Worm (Caenorhabditis elegans) whole organism, L2 larva: ENCODE data around the gene F47G3.4.

ENCODE experiments used
- R02D3.7 ChIP-seq: fragments of 150-350 bp; optimal IDR thresholded peaks from 2 replicates; lab custom pipeline; 2014; ENCODE audit warnings: missing biosample characterization, missing genetic modification characterization
- ceh-16 ChIP-seq: fragments of 150-350 bp; optimal IDR thresholded peaks from 2 replicates; lab custom pipeline; 2014; ENCODE audit warnings: missing biosample characterization, missing genetic modification characterization
- elt-3 ChIP-seq: sonication (generic microtip); optimal IDR thresholded peaks from 2 replicates; lab custom pipeline; 2017; ENCODE audit warnings: missing biosample characterization, missing genetic modification characterization
- lin-13 ChIP-seq: fragments of 150-350 bp; optimal IDR thresholded peaks from 2 replicates; lab custom pipeline; 2014; ENCODE audit warnings: missing biosample characterization, missing genetic modification reagents, missing genetic modification characterization
- nhr-21 ChIP-seq: fragments of 150-350 bp; optimal IDR thresholded peaks from 2 replicates; lab custom pipeline; 2014; ENCODE audit warnings: missing biosample characterization, missing genetic modification characterization
- sem-4 ChIP-seq: fragments of 150-350 bp; optimal IDR thresholded peaks from 2 replicates; lab custom pipeline; 2014; ENCODE audit warnings: missing biosample characterization, missing genetic modification reagents, missing genetic modification characterization
- skn-1 ChIP-seq: sonication (generic microtip); optimal IDR thresholded peaks from 2 replicates; lab custom pipeline; 2017; ENCODE audit warnings: missing biosample characterization, missing genetic modification characterization
- snpc-4 ChIP-seq: fragments of 150-350 bp; optimal IDR thresholded peaks from 2 replicates; lab custom pipeline; 2014; ENCODE audit warnings: missing biosample characterization, missing genetic modification characterization
- unc-39 ChIP-seq: fragments of 150-350 bp; optimal IDR thresholded peaks from 2 replicates; lab custom pipeline; 2014; ENCODE audit warnings: missing biosample characterization, missing genetic modification characterization
- ztf-4 ChIP-seq: fragments of 150-350 bp; optimal IDR thresholded peaks from 2 replicates; lab custom pipeline; 2014; ENCODE audit warnings: missing biosample characterization, missing genetic modification characterization

DNA sequence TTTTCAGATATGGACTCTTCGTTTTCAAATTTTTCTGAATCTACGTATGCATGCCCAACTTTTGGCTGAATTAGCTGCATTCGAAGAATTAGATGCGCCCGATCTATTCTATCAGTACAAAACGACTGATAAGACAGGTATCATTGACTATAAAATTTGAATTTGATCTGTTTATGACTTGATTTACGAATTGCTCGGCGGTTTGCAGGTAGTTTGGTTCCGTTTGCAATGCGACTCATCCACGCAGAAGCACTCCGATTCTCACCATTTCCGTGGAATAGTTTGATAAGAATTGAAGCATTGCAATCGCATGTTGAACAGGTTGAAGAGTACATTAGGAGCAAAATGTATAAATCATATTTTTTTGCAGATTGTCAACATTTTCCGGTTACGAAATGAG, 29.6 kb downstream of the F47G3.4 start:
- TF ChIP-seq ceh-16 (tag; lab: Kevin White, UChicago) (no peak), unc-39 (no peak), lin-13 (no peak), R02D3.7 (tag; lab: Kevin White, UChicago) (no peak), nhr-21 (no peak), sem-4 (tag; lab: Kevin White, UChicago) (no peak), snpc-4 (no peak), skn-1 (tag; lab: Kevin White, UChicago) (no peak), ztf-4 (tag; lab: Kevin White, UChicago) (no peak), elt-3 (tag; lab: Kevin White, UChicago) (no peak)
